Fruit fly (Drosophila melanogaster): Measurements from ENCODE around the gene CG12480.

Gene CG12480

dm6 chrX:14201178-14201577 lies 31.8 kb downstream of the CG12480 start, which contains the start of gene Prp16 (continued):
- TF ChIP-seq CG3281 (GFP tag; optimal IDR thresholded peaks at IDR 0.05): no peak
- TF ChIP-seq crp (GFP tag; optimal IDR thresholded peaks at IDR 0.05): peak; percentile 15 to 84
- TF ChIP-seq zfh1 (GFP tag; IDR thresholded peaks at IDR 0.05): no peak
- TF ChIP-seq vvl (GFP tag; IDR thresholded peaks at IDR 0.05): peak; percentile 27
- TF ChIP-seq Sry-β (GFP tag; optimal IDR thresholded peaks at IDR 0.05): peak; percentile 15
- no peak for TF ChIP-seq Mad (GFP tag; optimal IDR thresholded peaks at IDR 0.05)
- peak; percentile 18; the same call in 2 of the 3 replicates for TF ChIP-seq row (GFP tag; IDR thresholded peaks at IDR 0.05)
- peak; percentile 85 for TF ChIP-seq MBD-R2 (GFP tag; IDR thresholded peaks at IDR 0.05)
- no peak for TF ChIP-seq ham (GFP tag; IDR thresholded peaks at IDR 0.05)
- no peak for TF ChIP-seq CG12219 (GFP tag; optimal IDR thresholded peaks at IDR 0.05)
- no peak for TF ChIP-seq Dip2 (GFP tag; IDR thresholded peaks at IDR 0.05)
- no peak for TF ChIP-seq Mrtf (GFP tag; IDR thresholded peaks at IDR 0.05)
- peak; percentile 51 for TF ChIP-seq Myb (GFP tag; optimal IDR thresholded peaks at IDR 0.05)
- TF ChIP-seq MESR4 (GFP tag; optimal IDR thresholded peaks at IDR 0.05): peak; percentile 39

- TF ChIP-seq CG11456 (GFP tag; IDR thresholded peaks at IDR 0.05): no peak
- TF ChIP-seq Doc3 (GFP tag; IDR thresholded peaks at IDR 0.05; ENCODE audit: partially characterized antibody): no peak
- peak; percentile 34; the same call in 1 of the 3 replicates for TF ChIP-seq B-H1 (GFP tag; IDR thresholded peaks at IDR 0.05)
- peak; percentile 67 for TF ChIP-seq CG6254 (GFP tag; optimal IDR thresholded peaks at IDR 0.05)
- peak; percentile 63 for TF ChIP-seq CG30403 (GFP tag; optimal IDR thresholded peaks at IDR 0.05)
- TF ChIP-seq CG2202 (tag; optimal IDR thresholded peaks at IDR 0.05): peak; percentile 39
- TF ChIP-seq Pdp1 (GFP tag; optimal IDR thresholded peaks at IDR 0.05): peak; percentile 34 to 41
- peak; percentile 13 for TF ChIP-seq trh (GFP tag; optimal IDR thresholded peaks at IDR 0.05)
- TF ChIP-seq crp (GFP tag; optimal IDR thresholded peaks at IDR 0.05): peak in 1 of 2 experiments; percentile 13
- TF ChIP-seq CG17328 (GFP tag; IDR thresholded peaks at IDR 0.05): peak; percentile 79
- TF ChIP-seq CG16779 (GFP tag; IDR thresholded peaks at IDR 0.05): no peak
- TF ChIP-seq phol (tag; optimal IDR thresholded peaks at IDR 0.05): peak; percentile 83
- peak; percentile 63 for TF ChIP-seq nerfin-1 (tag; optimal IDR thresholded peaks at IDR 0.05)
- TF ChIP-seq CG15601 (tag; optimal IDR thresholded peaks at IDR 0.05): peak; percentile 64
- peak; percentile 4 for TF ChIP-seq pho (GFP tag; optimal IDR thresholded peaks at IDR 0.05)
- peak; percentile 68 for TF ChIP-seq ATbp (GFP tag; optimal IDR thresholded peaks at IDR 0.05)
- TF ChIP-seq Fer1 (GFP tag; optimal IDR thresholded peaks at IDR 0.05): peak; percentile 33
- no peak for TF ChIP-seq CG10431 (GFP tag; optimal IDR thresholded peaks at IDR 0.05)
- TF ChIP-seq Usf (GFP tag; optimal IDR thresholded peaks at IDR 0.05): no peak
- peak; percentile 53 for TF ChIP-seq CG32772 (GFP tag; IDR thresholded peaks at IDR 0.05)
- peak in 1 of 2 experiments; percentile 19 for TF ChIP-seq Eip74EF (GFP tag; optimal IDR thresholded peaks at IDR 0.05)
- peak; percentile 0 for TF ChIP-seq YL-1 (GFP tag; optimal IDR thresholded peaks at IDR 0.05)
- no peak for TF ChIP-seq D (optimal IDR thresholded peaks at IDR 0.05)
- TF ChIP-seq D (GFP tag; optimal IDR thresholded peaks at IDR 0.05): peak; percentile 75
- no peak; the same call in 1 of the 2 replicates for TF ChIP-seq Awh (GFP tag; IDR thresholded peaks at IDR 0.05)
- peak; percentile 22 for TF ChIP-seq CG33557 (GFP tag; optimal IDR thresholded peaks at IDR 0.05)
- peak; percentile 57 for TF ChIP-seq CG15696 (tag; optimal IDR thresholded peaks at IDR 0.05)
- 0 out of 3 replicates have a peak, but pooled peaks have one; percentile 56 for TF ChIP-seq ase (GFP tag; IDR thresholded peaks at IDR 0.05)
- TF ChIP-seq Atf-2 (GFP tag; optimal IDR thresholded peaks at IDR 0.05): peak; percentile 22
- peak; percentile 54 for TF ChIP-seq ranshi (GFP tag; IDR thresholded peaks at IDR 0.05)
- peak; percentile 17 for TF ChIP-seq Deaf1 (tag; optimal IDR thresholded peaks at IDR 0.05)
- TF ChIP-seq cwo (GFP tag; optimal IDR thresholded peaks at IDR 0.05): peak; percentile 57
- TF ChIP-seq pros (GFP tag; optimal IDR thresholded peaks at IDR 0.05): peak; percentile 15
- peak; percentile 40 for TF ChIP-seq Nf-YB (GFP tag; optimal IDR thresholded peaks at IDR 0.05)
- no peak for TF ChIP-seq CG10274 (GFP tag; optimal IDR thresholded peaks at IDR 0.05)
These were observed 39.2 kb downstream of the CG12480 start for dm6 chrX:14208426-14209208.
